Worm (Caenorhabditis elegans) whole organism, late embryonic: ENCODE results near the gene rsp-4.

Experiments used
- C38D4.7 ChIP-seq: fragments of 200-800 bp; sonication (Bioruptor generic); optimal IDR thresholded peaks from 2 replicates; lab custom pipeline; 2018; ENCODE audit warnings: mild to moderate bottlenecking, missing genetic modification characterization, moderate library complexity, missing compliant biosample characterization
- F13H6.1 ChIP-seq: sonication (generic microtip); optimal IDR thresholded peaks from 2 replicates; lab custom pipeline; 2016; ENCODE audit warnings: missing genetic modification characterization, missing compliant biosample characterization
- K02D7.2 ChIP-seq: sonication (generic microtip); optimal IDR thresholded peaks from 2 replicates; lab custom pipeline; 2017; ENCODE audit warnings: mild to moderate bottlenecking, missing genetic modification characterization, missing compliant biosample characterization
- Y22D7AL.16 ChIP-seq: sonication (generic microtip); optimal IDR thresholded peaks from 2 replicates; lab custom pipeline; 2016; ENCODE audit warnings: missing genetic modification characterization, missing compliant biosample characterization
- ahr-1 ChIP-seq: sonication (generic microtip); optimal IDR thresholded peaks from 2 replicates; lab custom pipeline; 2016; ENCODE audit warnings: missing genetic modification characterization, missing compliant biosample characterization
- ama-1 ChIP-seq: fragments of 150-350 bp; optimal IDR thresholded peaks from 2 replicates; lab custom pipeline; 2014
- ceh-22 ChIP-seq: sonication (generic microtip); optimal IDR thresholded peaks from 2 replicates; lab custom pipeline; 2017; ENCODE audit warnings: missing biosample characterization, missing genetic modification characterization
- ceh-24 ChIP-seq: sonication (generic microtip); optimal IDR thresholded peaks from 2 replicates; lab custom pipeline; 2016; ENCODE audit warnings: mild to moderate bottlenecking, missing genetic modification characterization, missing compliant biosample characterization
- ceh-30 ChIP-seq: fragments of 150-350 bp; optimal IDR thresholded peaks from 2 replicates; lab custom pipeline; 2014; ENCODE audit warnings: missing biosample characterization, missing genetic modification characterization
- ceh-34 ChIP-seq: sonication (generic microtip); optimal IDR thresholded peaks from 2 replicates; lab custom pipeline; 2016; ENCODE audit warnings: mild to moderate bottlenecking, missing genetic modification characterization, missing compliant biosample characterization
- ceh-48 ChIP-seq: sonication (generic microtip); optimal IDR thresholded peaks from 2 replicates; lab custom pipeline; 2016; ENCODE audit warnings: missing genetic modification characterization, inconsistent platforms, missing compliant biosample characterization
- che-1 ChIP-seq: sonication (generic microtip); optimal IDR thresholded peaks from 2 replicates; lab custom pipeline; 2016; ENCODE audit warnings: mild to moderate bottlenecking, missing genetic modification characterization, missing compliant biosample characterization
- dmd-4 ChIP-seq: sonication (generic microtip); optimal IDR thresholded peaks from 2 replicates; lab custom pipeline; 2016; ENCODE audit warnings: borderline replicate concordance, missing genetic modification characterization, missing compliant biosample characterization
- elt-2 ChIP-seq: sonication (generic microtip); optimal IDR thresholded peaks from 2 replicates; lab custom pipeline; 2016; ENCODE audit warnings: missing genetic modification reagents, missing genetic modification characterization, missing compliant biosample characterization
- fkh-10 ChIP-seq: fragments of 150-350 bp; optimal IDR thresholded peaks from 2 replicates; lab custom pipeline; 2014; ENCODE audit warnings: missing biosample characterization, missing genetic modification reagents, missing genetic modification characterization
- gmeb-2 ChIP-seq: sonication (generic microtip); optimal IDR thresholded peaks from 2 replicates; lab custom pipeline; 2016; ENCODE audit warnings: missing genetic modification characterization, inconsistent platforms, missing compliant biosample characterization
- hlh-13 ChIP-seq: fragments of 200-800 bp; sonication (Bioruptor generic); optimal IDR thresholded peaks from 2 replicates; lab custom pipeline; 2018; ENCODE audit warnings: mild to moderate bottlenecking, missing genetic modification characterization, missing compliant biosample characterization
- hlh-30 ChIP-seq: sonication (generic microtip); optimal IDR thresholded peaks from 2 replicates; lab custom pipeline; 2017; ENCODE audit warnings: antibody characterized with exemption, missing genetic modification characterization, missing compliant biosample characterization; ENCODE audit not compliant: insufficient read depth
- hlh-8 ChIP-seq: sonication (generic microtip); optimal IDR thresholded peaks from 2 replicates; lab custom pipeline; 2016; ENCODE audit warnings: missing genotype, missing genetic modification characterization, missing compliant biosample characterization
- lin-11 ChIP-seq: fragments of 200-800 bp; sonication (Bioruptor generic); optimal IDR thresholded peaks from 2 replicates; lab custom pipeline; 2018; ENCODE audit warnings: mild to moderate bottlenecking, missing genetic modification characterization, missing compliant biosample characterization
- nfya-1 ChIP-seq: sonication (generic microtip); optimal IDR thresholded peaks from 2 replicates; lab custom pipeline; 2017; ENCODE audit warnings: missing genetic modification characterization, mild to moderate bottlenecking, missing compliant biosample characterization, antibody characterized with exemption, moderate library complexity
- nhr-11 ChIP-seq: fragments of 150-350 bp; optimal IDR thresholded peaks from 2 replicates; lab custom pipeline; 2014; ENCODE audit warnings: missing biosample characterization, missing genetic modification characterization
- nhr-232 ChIP-seq: sonication (generic microtip); optimal IDR thresholded peaks from 2 replicates; lab custom pipeline; 2016; ENCODE audit warnings: missing genetic modification characterization, missing compliant biosample characterization
- pag-3 ChIP-seq: sonication (generic microtip); optimal IDR thresholded peaks from 2 replicates; lab custom pipeline; 2016; ENCODE audit warnings: missing compliant biosample characterization, missing genetic modification characterization, borderline replicate concordance
- pax-1 ChIP-seq: fragments of 150-350 bp; optimal IDR thresholded peaks from 2 replicates; lab custom pipeline; 2014; ENCODE audit warnings: missing biosample characterization, missing genetic modification characterization
- pha-2 ChIP-seq: sonication (generic microtip); optimal IDR thresholded peaks from 2 replicates; lab custom pipeline; 2017; ENCODE audit warnings: mild to moderate bottlenecking, missing genetic modification characterization, missing compliant biosample characterization
- pha-4 ChIP-seq: fragments of 150-350 bp; optimal IDR thresholded peaks from 2 replicates; lab custom pipeline; 2018; ENCODE audit warnings: missing biosample characterization, missing genetic modification reagents, missing genetic modification characterization
- pqm-1 ChIP-seq: sonication (generic microtip); optimal IDR thresholded peaks from 2 replicates; lab custom pipeline; 2016; ENCODE audit warnings: missing genetic modification characterization, missing compliant biosample characterization
- ref-2 ChIP-seq: sonication (generic microtip); optimal IDR thresholded peaks from 2 replicates; lab custom pipeline; 2016; ENCODE audit warnings: missing genetic modification characterization, missing compliant biosample characterization
- rnt-1 ChIP-seq: sonication (generic microtip); optimal IDR thresholded peaks from 2 replicates; lab custom pipeline; 2016; ENCODE audit warnings: missing genetic modification characterization, missing compliant biosample characterization
- sox-4 ChIP-seq: sonication (generic microtip); optimal IDR thresholded peaks from 2 replicates; lab custom pipeline; 2017; ENCODE audit warnings: mild to moderate bottlenecking, missing genetic modification characterization, inconsistent platforms, missing compliant biosample characterization
- tbx-2 ChIP-seq: sonication (generic microtip); optimal IDR thresholded peaks from 2 replicates; lab custom pipeline; 2016; ENCODE audit warnings: missing genetic modification characterization, missing compliant biosample characterization
- ttx-3 ChIP-seq: sonication (generic microtip); optimal IDR thresholded peaks from 2 replicates; lab custom pipeline; 2016; ENCODE audit warnings: missing genetic modification reagents, missing genetic modification characterization, missing compliant biosample characterization
- unc-42 ChIP-seq: sonication (generic microtip); optimal IDR thresholded peaks from 2 replicates; lab custom pipeline; 2016; ENCODE audit warnings: missing genotype, missing genetic modification characterization, missing compliant biosample characterization
- unc-55 ChIP-seq: sonication (generic microtip); optimal IDR thresholded peaks from 2 replicates; lab custom pipeline; 2017; ENCODE audit warnings: missing biosample characterization, missing genetic modification reagents, missing genetic modification characterization
- unc-86 ChIP-seq: sonication (generic microtip); optimal IDR thresholded peaks from 2 replicates; lab custom pipeline; 2016; ENCODE audit warnings: missing genetic modification characterization, missing compliant biosample characterization
- ztf-16 ChIP-seq: sonication (generic microtip); optimal IDR thresholded peaks from 2 replicates; lab custom pipeline; 2017; ENCODE audit warnings: missing genetic modification characterization, missing compliant biosample characterization

Gene rsp-4

ce11 chrII:5423832-5424231 lies 35.2 kb upstream of the rsp-4 start, which contains the start of gene F07F6.7:
F07F6.7 (minus strand) TSS chrII:5423858.
- no peak for TF ChIP-seq fkh-10
- TF ChIP-seq nhr-11 (tag; lab: Kevin White, UChicago), result no peak
- TF ChIP-seq ztf-16 (tag; lab: Kevin White, UChicago), result no peak
- no peak for TF ChIP-seq nfya-1
- TF ChIP-seq pha-2 (tag; lab: Kevin White, UChicago), result no peak
- no peak for TF ChIP-seq F13H6.1
- TF ChIP-seq pha-4 (tag; lab: Kevin White, UChicago), result no peak
- TF ChIP-seq unc-86 (tag; lab: Kevin White, UChicago), result no peak
- TF ChIP-seq pqm-1 (tag; lab: Kevin White, UChicago), result no peak
- no peak for TF ChIP-seq ceh-22
- no peak for TF ChIP-seq ahr-1 (tag; lab: Kevin White, UChicago)
- TF ChIP-seq ceh-34 (tag; lab: Kevin White, UChicago), result no peak

DNA sequence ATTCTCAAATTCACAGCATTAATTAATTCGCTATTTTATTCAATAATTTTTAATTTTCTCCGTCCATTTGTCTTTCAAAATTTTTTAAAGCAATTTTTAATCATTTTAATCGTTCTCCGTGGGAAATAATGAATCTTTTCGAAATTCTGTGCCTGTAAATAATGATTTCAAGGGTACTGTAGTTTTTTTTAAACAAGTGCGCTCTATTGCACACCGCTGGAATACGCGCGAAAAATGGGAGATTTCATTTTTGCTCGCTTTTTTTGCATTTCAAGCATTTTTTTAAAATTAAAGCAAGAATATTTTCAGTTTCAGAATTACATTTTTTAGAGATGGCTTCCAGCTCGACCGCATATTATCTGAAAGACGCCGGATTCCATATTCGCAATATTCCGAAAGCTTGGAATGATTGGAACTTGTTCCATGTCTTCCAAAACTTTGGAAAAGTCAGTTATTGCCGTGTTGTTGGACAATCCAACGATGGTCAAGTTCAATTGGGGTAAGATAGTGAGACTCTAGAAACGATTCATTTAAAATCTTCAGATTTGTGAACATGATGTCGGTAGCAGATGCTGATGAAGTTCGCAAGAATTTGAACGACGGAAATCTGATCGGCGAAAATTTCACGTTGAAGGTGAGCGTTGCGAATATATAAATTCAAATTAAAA lies 32.4 kb upstream of the rsp-4 start, which contains the start of gene tofu-6:
Gene tofu-6 (plus strand): TSS at position 302 of the 668 bp plus-strand sequence.
- no peak for TF ChIP-seq pqm-1 (tag; lab: Kevin White, UChicago)
- no peak for TF ChIP-seq pha-4 (tag; lab: Kevin White, UChicago)
- no peak for TF ChIP-seq hlh-30 (tag; lab: Kevin White, UChicago)
- no peak for TF ChIP-seq ref-2

ce11 chrII:5418929-5419328 lies 30.3 kb upstream of the rsp-4 start, which contains the start of gene EEED8.15:
EEED8.15 (plus strand) TSS chrII:5419229.
- TF ChIP-seq gmeb-2 (tag; lab: Kevin White, UChicago) (no peak), pag-3 (no peak), C38D4.7 (GFP tag; lab: Kevin White, UChicago) (no peak), sox-4 (tag; lab: Kevin White, UChicago) (no peak), tbx-2 (tag; lab: Kevin White, UChicago) (no peak), fkh-10 (no peak)
- TF ChIP-seq, all 69 proteins: peak for 0

DNA sequence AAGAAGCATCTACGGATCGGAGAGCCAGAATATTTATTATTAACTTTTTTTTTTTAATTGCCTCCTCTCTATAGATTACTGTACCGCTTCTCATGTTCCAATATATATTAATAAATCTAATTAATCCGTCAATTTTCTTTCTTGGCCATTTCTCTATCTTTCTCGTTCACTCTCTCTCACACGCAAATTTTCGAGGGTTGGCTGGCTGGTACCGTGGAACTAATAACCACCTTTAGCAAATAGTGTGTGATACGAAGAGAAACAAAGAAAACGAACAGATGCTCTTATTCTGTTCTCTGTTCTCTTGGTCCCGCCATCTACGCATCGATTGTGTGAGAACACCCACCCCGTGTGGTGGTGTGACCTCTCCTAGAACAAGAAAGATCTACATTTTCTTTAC lies 29.7 kb upstream of the rsp-4 start:
- TF ChIP-seq ama-1 (lab: Kevin White, UChicago) (no peak), unc-42 (tag; lab: Kevin White, UChicago) (peak; percentile 54), ref-2 (peak; percentile 8), ceh-24 (tag; lab: Kevin White, UChicago) (no peak), ceh-48 (peak; percentile 36), lin-11 (tag; lab: Kevin White, UChicago) (no peak), ttx-3 (tag; lab: Kevin White, UChicago) (no peak), che-1 (tag; lab: Kevin White, UChicago) (no peak), ahr-1 (tag; lab: Kevin White, UChicago) (no peak), pax-1 (tag; lab: Kevin White, UChicago) (no peak), fkh-10 (no peak), ceh-30 (tag; lab: Kevin White, UChicago) (no peak), nhr-232 (tag; lab: Kevin White, UChicago) (no peak), hlh-8 (tag; lab: Kevin White, UChicago) (no peak), rnt-1 (tag; lab: Kevin White, UChicago) (no peak), hlh-13 (GFP tag; lab: Kevin White, UChicago) (no peak), nfya-1 (peak; percentile 40), K02D7.2 (tag; lab: Kevin White, UChicago) (no peak), elt-2 (peak; percentile 42)

DNA sequence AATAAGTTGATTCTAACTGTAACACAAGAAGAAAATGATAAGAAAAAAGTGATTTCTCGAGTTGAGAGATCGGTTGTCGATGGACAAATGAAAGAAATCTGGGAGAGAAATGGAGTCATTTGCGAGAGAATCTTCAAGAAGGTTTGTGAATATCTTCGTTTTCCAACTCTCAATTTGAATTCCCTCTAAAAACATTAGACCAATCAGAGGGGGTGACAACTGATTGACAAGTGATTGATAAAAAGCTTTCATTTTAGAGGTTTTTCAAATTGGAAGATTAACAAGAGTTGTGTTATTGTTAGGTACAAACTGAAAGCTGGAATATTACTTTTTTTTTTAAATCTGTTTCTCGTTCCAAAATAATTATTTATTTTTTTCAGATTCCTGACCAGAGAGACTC lies 29.3 kb upstream of the rsp-4 start:
- no peak for TF ChIP-seq ceh-48
- TF ChIP-seq pqm-1 (tag; lab: Kevin White, UChicago), result no peak
- peak; percentile 90 for TF ChIP-seq unc-55 (GFP tag; lab: Kevin White, UChicago)
- no peak for TF ChIP-seq Y22D7AL.16 (tag; lab: Kevin White, UChicago)
- TF ChIP-seq lin-11 (tag; lab: Kevin White, UChicago), result no peak
- TF ChIP-seq ztf-16 (tag; lab: Kevin White, UChicago), result no peak
- no peak for TF ChIP-seq dmd-4 (tag; lab: Kevin White, UChicago)
